Worm (Caenorhabditis elegans) whole organism, midembryonic: ENCODE data around the gene E02H9.7.
A peak's percentile ranks its signal among the peaks of the same experiment; 100 is the strongest.

ENCODE experiments used
- T22C8.4 ChIP-seq: fragments of 200-800 bp; sonication (Bioruptor generic); IDR thresholded peaks from 2 replicates; pipeline ENCODE4 v1.3.6; 2022; ENCODE audit warnings: missing genetic modification characterization, missing compliant biosample characterization
- cog-1 ChIP-seq: sonication (generic microtip); optimal IDR thresholded peaks from 2 replicates; lab custom pipeline; 2016; ENCODE audit warnings: missing genetic modification characterization, missing compliant biosample characterization
- flt-1 ChIP-seq: fragments of 200-800 bp; sonication (Bioruptor generic); IDR thresholded peaks from 2 replicates; pipeline ENCODE4 v1.3.6; 2022; ENCODE audit warnings: missing genetic modification characterization, missing compliant biosample characterization
- med-1 ChIP-seq: sonication (generic microtip); optimal IDR thresholded peaks from 2 replicates; lab custom pipeline; 2017; ENCODE audit warnings: missing genetic modification characterization, mild to moderate bottlenecking, missing compliant biosample characterization, antibody characterized with exemption, missing genetic modification reagents; ENCODE audit not compliant: insufficient read depth
- ref-1 ChIP-seq: fragments of 200-800 bp; sonication (Bioruptor generic); conservative IDR thresholded peaks from 2 replicates; pipeline ENCODE4 v1.3.6; 2022; ENCODE audit warnings: missing genetic modification reagents, missing genetic modification characterization, missing compliant biosample characterization
- tab-1 ChIP-seq: fragments of 200-800 bp; sonication (Bioruptor generic); IDR thresholded peaks from 2 replicates; pipeline ENCODE4 v1.3.6; 2022; ENCODE audit warnings: missing genetic modification characterization, missing compliant biosample characterization
- ztf-23 ChIP-seq: fragments of 200-800 bp; sonication (Bioruptor generic); IDR thresholded peaks from 2 replicates; pipeline ENCODE4 v1.3.6; 2022; ENCODE audit warnings: missing genetic modification reagents, missing genetic modification characterization, missing compliant biosample characterization
- ztf-29 ChIP-seq: fragments of 200-800 bp; sonication (Bioruptor generic); IDR thresholded peaks from 2 replicates; pipeline ENCODE4 v1.3.6; 2022; ENCODE audit warnings: missing genetic modification reagents, missing genetic modification characterization, missing compliant biosample characterization

E02H9.7 gene

ce11 chrIII:2421226-2421625, 24.2 kb downstream of the E02H9.7 start:
- TF ChIP-seq ztf-23 (GFP tag; lab: Robert Waterston, UW) (0 out of 2 replicates have a peak, but pooled peaks have one; percentile 20), ref-1 (GFP tag; lab: Robert Waterston, UW) (no peak)

DNA sequence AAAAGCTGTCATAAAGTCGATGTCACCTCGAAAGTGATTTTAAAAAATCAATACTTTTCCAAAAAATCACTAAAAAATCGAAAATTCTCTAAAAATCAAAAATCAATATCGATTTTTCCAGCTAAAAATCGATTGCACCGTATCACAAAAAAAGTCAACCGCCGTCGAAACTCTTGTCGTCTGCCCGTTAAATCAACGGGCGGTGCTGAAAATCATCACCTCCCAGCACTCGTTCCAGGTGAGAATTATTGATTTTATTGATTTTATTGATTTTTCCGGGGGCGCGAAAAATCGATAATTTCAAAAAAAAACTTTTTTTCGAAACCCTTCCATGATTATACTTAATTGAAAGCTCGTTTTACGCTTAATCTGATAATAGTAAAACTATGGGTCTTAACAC, 26.0 kb downstream of the E02H9.7 start:
- no peak for TF ChIP-seq tab-1 (GFP tag; lab: Robert Waterston, UW)
- TF ChIP-seq T22C8.4 (GFP tag; lab: Robert Waterston, UW), result peak; percentile 83

ce11 chrIII:2418981-2419380, 26.5 kb downstream of the E02H9.7 start:
- TF ChIP-seq ref-1 (GFP tag; lab: Robert Waterston, UW), result no peak
- no peak for TF ChIP-seq ztf-29 (GFP tag; lab: Robert Waterston, UW)
- no peak for TF ChIP-seq med-1 (GFP tag; lab: Kevin White, UChicago)
- TF ChIP-seq T22C8.4 (GFP tag; lab: Robert Waterston, UW), result no peak
- TF ChIP-seq flt-1 (GFP tag; lab: Robert Waterston, UW), result no peak
- no peak for TF ChIP-seq ztf-23 (GFP tag; lab: Robert Waterston, UW)
- TF ChIP-seq cog-1, result no peak

DNA sequence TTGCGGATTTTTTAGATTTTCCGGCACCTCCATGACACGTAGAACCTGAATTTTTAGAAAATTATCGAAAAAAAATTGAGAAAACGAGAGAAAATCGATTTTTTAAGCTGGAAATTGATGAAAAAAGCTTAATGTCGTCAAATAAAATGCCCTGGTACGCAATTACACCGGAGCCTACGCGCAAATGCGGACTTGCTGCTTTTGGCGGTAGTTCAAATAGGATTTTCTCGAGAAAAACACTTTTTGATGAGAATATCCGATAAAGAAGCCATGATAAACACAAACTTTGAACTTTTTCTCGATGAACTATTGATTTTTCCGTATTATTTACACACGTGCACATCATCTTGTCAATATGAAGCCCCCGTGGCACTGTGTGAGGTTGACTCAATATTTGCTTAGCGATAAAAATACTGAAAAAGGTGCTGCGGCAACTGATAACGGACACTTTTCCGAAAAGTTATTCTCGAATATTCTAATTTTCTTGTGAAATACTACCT, 27.3 kb downstream of the E02H9.7 start, which contains the start of the genes W04B5.5 and W04B5.3:
Gene W04B5.5, minus strand, starts transcription at position 51 of the 500 bp plus-strand sequence.
Gene W04B5.3, plus strand, starts transcription at position 356 of the 500 bp plus-strand sequence.
- no peak for TF ChIP-seq ref-1 (GFP tag; lab: Robert Waterston, UW)

DNA sequence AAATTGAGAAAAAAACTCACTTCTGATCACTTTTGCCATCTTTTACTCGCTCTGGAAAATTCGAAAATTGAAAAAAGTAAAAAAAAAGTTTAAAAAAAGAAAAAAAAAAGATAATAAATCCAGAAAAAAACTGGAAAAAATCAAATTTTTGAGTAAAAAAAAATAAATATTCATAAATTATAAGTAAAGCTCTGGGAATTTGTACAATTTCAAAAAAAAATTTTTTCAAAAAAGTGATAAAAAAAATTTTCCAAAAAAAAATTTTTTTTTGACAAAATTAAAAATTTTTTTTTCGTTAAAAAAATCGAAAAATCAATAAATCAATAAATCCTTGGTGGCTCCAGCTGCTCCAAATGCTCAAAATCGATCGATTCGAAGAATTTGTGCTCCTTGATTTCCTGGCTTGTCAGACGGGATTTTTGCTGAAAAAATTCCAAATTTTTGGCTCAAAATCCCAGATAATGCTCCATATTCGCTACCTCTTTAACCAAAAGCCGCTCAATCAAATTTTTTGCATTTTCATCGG, 34.5 kb downstream of the E02H9.7 start, which contains the start of gene mrpl-30:
Gene mrpl-30, minus strand, starts transcription at position 51 of the 526 bp plus-strand sequence.
- no peak for TF ChIP-seq tab-1 (GFP tag; lab: Robert Waterston, UW)
- TF ChIP-seq T22C8.4 (GFP tag; lab: Robert Waterston, UW), result 0 out of 2 replicates have a peak, but pooled peaks have one; percentile 47
- TF ChIP-seq ztf-29 (GFP tag; lab: Robert Waterston, UW), result no peak
- no peak for TF ChIP-seq ztf-23 (GFP tag; lab: Robert Waterston, UW)

DNA sequence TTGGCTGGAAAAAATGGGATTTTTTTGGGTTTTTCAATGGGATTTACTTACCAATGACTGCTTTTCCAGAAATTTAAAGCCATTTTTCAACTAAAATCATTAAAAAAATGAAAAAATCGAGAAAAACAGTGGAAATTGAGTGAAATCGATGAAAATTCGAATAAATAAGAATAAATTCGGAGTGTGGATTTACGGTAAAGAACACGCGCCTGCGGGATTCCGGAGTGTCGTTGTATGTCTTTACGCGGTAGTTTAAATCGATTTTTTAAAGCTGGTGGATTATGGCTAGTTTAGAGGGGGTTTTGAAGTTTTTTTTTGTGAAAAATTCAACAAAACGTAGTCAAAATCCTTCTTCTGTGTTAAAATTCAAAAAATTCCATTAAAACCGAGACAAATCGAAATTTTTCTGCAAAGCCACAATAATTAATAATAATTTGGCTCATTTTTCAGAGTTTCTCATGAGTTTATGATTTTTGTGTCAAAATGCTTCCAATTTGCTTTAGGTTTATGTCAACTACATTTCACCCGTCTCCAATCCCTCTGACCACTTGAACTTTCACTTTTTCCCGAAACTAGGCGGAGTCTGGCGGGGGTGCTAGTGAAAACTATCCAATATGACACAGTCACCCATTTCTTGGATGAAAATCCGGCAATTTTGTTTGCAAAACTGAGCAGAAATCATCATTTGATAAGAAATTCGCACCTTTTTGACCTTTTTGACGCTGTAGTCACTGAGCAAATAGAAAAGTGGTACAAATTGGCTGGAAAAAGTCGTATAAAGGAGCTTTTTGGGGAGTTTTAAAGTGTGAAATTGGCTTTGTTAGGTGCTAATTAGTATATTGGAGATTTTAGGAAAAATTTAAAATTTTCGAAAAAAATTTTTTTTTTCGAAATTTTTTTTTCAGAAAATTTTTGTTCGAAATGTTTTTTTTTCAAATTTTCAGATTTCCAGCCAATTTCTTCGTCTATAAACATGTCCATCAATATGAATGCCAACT, 44.0 kb downstream of the E02H9.7 start, which contains the start of the genes cic-1 and strm-1:
Gene cic-1, minus strand, starts transcription at position 96 of the 998 bp plus-strand sequence.
Gene strm-1, plus strand, starts transcription at position 945 of the 998 bp plus-strand sequence.
- peak; percentile 66 for TF ChIP-seq T22C8.4 (GFP tag; lab: Robert Waterston, UW)
- no peak for TF ChIP-seq ref-1 (GFP tag; lab: Robert Waterston, UW)
